Worm (Caenorhabditis elegans): ENCODE results near the gene ZK643.6.

DNA sequence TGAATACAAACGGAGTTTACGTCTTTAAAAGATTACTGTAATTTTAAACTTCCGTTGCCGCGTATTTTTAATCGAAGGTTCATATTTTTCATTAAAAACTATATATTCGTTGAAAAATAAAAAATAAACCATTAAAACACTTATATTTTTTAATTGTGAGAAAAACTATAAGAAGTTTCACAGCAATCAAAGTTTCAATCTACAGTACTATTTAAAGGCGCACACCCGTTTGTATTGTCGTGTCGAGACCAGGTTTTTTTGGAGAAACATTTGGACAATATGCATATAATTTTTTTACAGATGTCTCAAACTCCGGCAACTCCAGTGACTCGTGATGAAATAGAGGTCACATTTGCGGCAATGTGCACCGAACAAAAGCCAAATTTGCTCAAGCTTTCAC, 13.3 kb upstream of the ZK643.6 start, which contains the start of gene R08D7.5:
- no peak for TF ChIP-seq ztf-11 (tag; optimal IDR thresholded peaks at IDR 0.05)
- no peak for TF ChIP-seq mab-5 (tag; optimal IDR thresholded peaks at IDR 0.05)
- no peak for TF ChIP-seq nhr-28 (tag; optimal IDR thresholded peaks at IDR 0.05)

Measured in whole organism, mixed stage, embryonic.